Worm (Caenorhabditis elegans): ENCODE measurements around the gene lips-11.

DNA sequence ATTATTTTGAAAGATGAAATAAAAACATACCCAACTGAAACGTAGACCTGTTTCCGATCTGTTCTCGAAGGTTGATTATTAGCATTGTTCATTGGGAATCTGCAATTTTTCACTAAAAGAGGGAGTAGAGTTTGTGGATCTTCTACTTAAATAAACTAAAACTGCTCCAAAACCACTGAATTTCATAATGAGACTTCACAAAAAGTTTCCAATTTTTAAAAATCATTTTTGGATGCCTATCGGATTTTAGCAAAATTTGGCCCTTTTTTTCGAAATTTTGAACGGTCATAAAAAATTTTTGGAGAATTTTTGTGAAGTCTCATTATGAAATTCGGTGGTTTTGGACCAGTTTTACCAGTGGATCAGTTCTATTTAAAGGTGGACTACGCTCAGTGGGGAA, 43.9 kb downstream of the lips-11 start, which contains the start of gene K02E7.10:
- TF ChIP-seq him-1 (tag; optimal IDR thresholded peaks at IDR 0.05): no peak
- TF ChIP-seq W03F9.2 (tag; optimal IDR thresholded peaks at IDR 0.05): no peak
- TF ChIP-seq dao-5 (tag; optimal IDR thresholded peaks at IDR 0.05): no peak

All from whole organism, L4/young adult.